ENCODE assay signal across 1 fruit fly cellular context in the genomic region with DNA sequence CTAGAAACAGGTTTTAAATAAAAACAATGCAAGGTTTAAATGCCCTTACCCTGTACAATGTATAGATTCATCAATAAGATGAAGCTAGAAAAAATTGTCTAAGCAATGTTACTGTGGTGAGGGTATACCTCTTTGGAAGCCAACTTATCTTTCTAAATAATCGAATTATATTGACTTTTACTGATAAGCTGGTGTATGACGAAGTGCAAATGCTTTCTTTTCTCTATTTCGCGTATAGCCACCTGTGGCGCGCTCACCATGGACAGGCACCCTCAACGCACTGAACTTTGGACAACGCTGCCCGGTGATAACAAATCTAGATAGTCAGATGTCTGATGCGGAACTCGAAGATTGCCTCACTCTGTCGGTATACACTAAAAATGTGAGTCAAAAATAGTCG.
TF ChIP-seq lines count a peak whose summit lies in the region.

No protein-coding gene starts in this region.

TF ChIP-seq in whole organism, embryonic, 481 proteins besides CTCF, POLR2A, EP300 and RAD21 (continued from another document and continues in another):
- TF ChIP-seq CG17328 (GFP tag; IDR thresholded peaks at IDR 0.05; lab: Robert Waterston, UW) (no peak), CG30431 (GFP tag; optimal IDR thresholded peaks at IDR 0.05; lab: Kevin White, UChicago) (no peak), al (GFP tag; IDR thresholded peaks at IDR 0.05; lab: Robert Waterston, UW) (no peak), CG8281 (tag; optimal IDR thresholded peaks at IDR 0.05; lab: Kevin White, UChicago) (no peak), lov (optimal IDR thresholded peaks at IDR 0.05; lab: Kevin White, UChicago) (no peak), lov (GFP tag; IDR thresholded peaks at IDR 0.05; lab: Robert Waterston, UW) (no peak), CG9437 (GFP tag; optimal IDR thresholded peaks at IDR 0.05; lab: Kevin White, UChicago) (no peak), cas (GFP tag; IDR thresholded peaks at IDR 0.05; lab: Robert Waterston, UW) (no peak), Spps (tag; optimal IDR thresholded peaks at IDR 0.05; lab: Kevin White, UChicago) (no peak), Sry-δ (GFP tag; optimal IDR thresholded peaks at IDR 0.05; lab: Kevin White, UChicago) (no peak), NC2β (GFP tag; optimal IDR thresholded peaks at IDR 0.05; lab: Kevin White, UChicago) (no peak), CG2202 (tag; optimal IDR thresholded peaks at IDR 0.05; lab: Kevin White, UChicago) (no peak), CG11398 (GFP tag; optimal IDR thresholded peaks at IDR 0.05; lab: Kevin White, UChicago) (no peak), ato (GFP tag; IDR thresholded peaks at IDR 0.05; lab: Robert Waterston, UW; ENCODE audit: partially characterized antibody) (no peak), Drgx (GFP tag; IDR thresholded peaks at IDR 0.05; lab: Robert Waterston, UW) (no peak), Rfx (GFP tag; IDR thresholded peaks at IDR 0.05; lab: Robert Waterston, UW) (no peak), Atf-2 (GFP tag; optimal IDR thresholded peaks at IDR 0.05; lab: Kevin White, UChicago) (no peak), her (GFP tag; optimal IDR thresholded peaks at IDR 0.05; lab: Kevin White, UChicago) (no peak), BEAF-32 (GFP tag; optimal IDR thresholded peaks at IDR 0.05; lab: Kevin White, UChicago) (no peak), pfk (GFP tag; optimal IDR thresholded peaks at IDR 0.05; lab: Kevin White, UChicago) (no peak), Mes4 (GFP tag; optimal IDR thresholded peaks at IDR 0.05; lab: Kevin White, UChicago) (no peak), CG18011 (GFP tag; optimal IDR thresholded peaks at IDR 0.05; lab: Kevin White, UChicago) (no peak), Dp (GFP tag; optimal IDR thresholded peaks at IDR 0.05; lab: Kevin White, UChicago) (no peak), Ssrp (tag; optimal IDR thresholded peaks at IDR 0.05; lab: Kevin White, UChicago) (no peak), CG3847 (GFP tag; IDR thresholded peaks at IDR 0.05; lab: Robert Waterston, UW) (no peak; the same call in 1 of the 2 replicates), Opbp (GFP tag; IDR thresholded peaks at IDR 0.05; lab: Robert Waterston, UW; ENCODE audit: partially characterized antibody) (no peak), CG31388 (GFP tag; optimal IDR thresholded peaks at IDR 0.05; lab: Kevin White, UChicago) (no peak), chif (GFP tag; optimal IDR thresholded peaks at IDR 0.05; lab: Kevin White, UChicago) (no peak), CG15479 (GFP tag; optimal IDR thresholded peaks at IDR 0.05; lab: Kevin White, UChicago) (no peak), chinmo (GFP tag; IDR thresholded peaks at IDR 0.05; lab: Robert Waterston, UW; ENCODE audit: partially characterized antibody) (no peak), crc (GFP tag; optimal IDR thresholded peaks at IDR 0.05; lab: Kevin White, UChicago) (no peak), CG18262 (tag; optimal IDR thresholded peaks at IDR 0.05; lab: Kevin White, UChicago) (peak; percentile 5), CG12391 (tag; optimal IDR thresholded peaks at IDR 0.05; lab: Kevin White, UChicago) (no peak), H15 (GFP tag; IDR thresholded peaks at IDR 0.05; lab: Robert Waterston, UW) (no peak), CG18764 (GFP tag; optimal IDR thresholded peaks at IDR 0.05; lab: Kevin White, UChicago) (no peak), jumu (GFP tag; optimal IDR thresholded peaks at IDR 0.05; lab: Kevin White, UChicago) (no peak), seq (GFP tag; IDR thresholded peaks at IDR 0.05; lab: Robert Waterston, UW) (no peak), CG10321 (GFP tag; IDR thresholded peaks at IDR 0.05; lab: Robert Waterston, UW) (no peak), Atf3 (GFP tag; optimal IDR thresholded peaks at IDR 0.05; lab: Kevin White, UChicago) (no peak), pho (GFP tag; optimal IDR thresholded peaks at IDR 0.05; lab: Kevin White, UChicago) (no peak), Pdp1 (GFP tag; optimal IDR thresholded peaks at IDR 0.05; lab: Kevin White, UChicago) (peak in 1 of 2 experiments; percentile 18), CG17186 (GFP tag; optimal IDR thresholded peaks at IDR 0.05; lab: Kevin White, UChicago) (no peak), tin (GFP tag; optimal IDR thresholded peaks at IDR 0.05; lab: Kevin White, UChicago) (no peak), CG11247 (GFP tag; IDR thresholded peaks at IDR 0.05; lab: Robert Waterston, UW) (no peak; the same call in 1 of the 2 replicates), CG2199 (GFP tag; IDR thresholded peaks at IDR 0.05; lab: Robert Waterston, UW) (no peak), kni (GFP tag; optimal IDR thresholded peaks at IDR 0.05; lab: Kevin White, UChicago) (no peak), Myb (GFP tag; optimal IDR thresholded peaks at IDR 0.05; lab: Kevin White, UChicago) (no peak), slbo (GFP tag; IDR thresholded peaks at IDR 0.05; lab: Robert Waterston, UW) (peak; percentile 48), abd-A (tag; optimal IDR thresholded peaks at IDR 0.05; lab: Kevin White, UChicago) (no peak), sna (GFP tag; IDR thresholded peaks at IDR 0.05; lab: Robert Waterston, UW; ENCODE audit: partially characterized antibody) (no peak), zfh1 (GFP tag; IDR thresholded peaks at IDR 0.05; lab: Robert Waterston, UW) (peak; percentile 56; the same call in 2 of the 3 replicates), Fer2 (tag; optimal IDR thresholded peaks at IDR 0.05; lab: Kevin White, UChicago) (no peak), kah (GFP tag; optimal IDR thresholded peaks at IDR 0.05; lab: Kevin White, UChicago) (no peak), croc (GFP tag; conservative IDR thresholded peaks at IDR 0.05; lab: Robert Waterston, UW) (no peak), Ptx1 (GFP tag; IDR thresholded peaks at IDR 0.05; lab: Robert Waterston, UW) (0 out of 2 replicates have a peak, but pooled peaks have one; percentile 26), CoRest (tag; optimal IDR thresholded peaks at IDR 0.05; lab: Kevin White, UChicago) (no peak), ash1 (GFP tag; optimal IDR thresholded peaks at IDR 0.05; lab: Kevin White, UChicago) (no peak), CG6175 (GFP tag; IDR thresholded peaks at IDR 0.05; lab: Robert Waterston, UW) (no peak), CG12942 (GFP tag; optimal IDR thresholded peaks at IDR 0.05; lab: Kevin White, UChicago) (no peak), crp (GFP tag; optimal IDR thresholded peaks at IDR 0.05; lab: Kevin White, UChicago) (no peak), CG6272 (GFP tag; IDR thresholded peaks at IDR 0.05; lab: Robert Waterston, UW) (no peak), CG4854 (GFP tag; optimal IDR thresholded peaks at IDR 0.05; lab: Kevin White, UChicago) (no peak), CG31365 (tag; optimal IDR thresholded peaks at IDR 0.05; lab: Kevin White, UChicago) (no peak), CG7556 (GFP tag; optimal IDR thresholded peaks at IDR 0.05; lab: Kevin White, UChicago) (no peak), Scr (GFP tag; IDR thresholded peaks at IDR 0.05; lab: Robert Waterston, UW; ENCODE audit: partially characterized antibody) (no peak), CG8478 (optimal IDR thresholded peaks at IDR 0.05; lab: Kevin White, UChicago) (no peak), CG7786 (GFP tag; optimal IDR thresholded peaks at IDR 0.05; lab: Kevin White, UChicago) (peak; percentile 1), Lim3 (GFP tag; IDR thresholded peaks at IDR 0.05; lab: Robert Waterston, UW) (no peak), CG10543 (GFP tag; optimal IDR thresholded peaks at IDR 0.05; lab: Kevin White, UChicago) (no peak), D19A (tag; optimal IDR thresholded peaks at IDR 0.05; lab: Kevin White, UChicago) (peak; percentile 81), Med (GFP tag; lab: Kevin White, UChicago) (peak; percentile 23), zen2 (GFP tag; IDR thresholded peaks at IDR 0.05; lab: Robert Waterston, UW; ENCODE audit: partially characterized antibody) (no peak), CG6654 (GFP tag; optimal IDR thresholded peaks at IDR 0.05; lab: Kevin White, UChicago) (no peak), Kr (GFP tag; optimal IDR thresholded peaks at IDR 0.05; lab: Kevin White, UChicago) (no peak), lola (GFP tag; optimal IDR thresholded peaks at IDR 0.05; lab: Kevin White, UChicago) (no peak), Asciz (GFP tag; optimal IDR thresholded peaks at IDR 0.05; lab: Kevin White, UChicago) (peak; percentile 5), CG1603 (tag; optimal IDR thresholded peaks at IDR 0.05; lab: Kevin White, UChicago) (peak; percentile 15), CG15601 (tag; optimal IDR thresholded peaks at IDR 0.05; lab: Kevin White, UChicago) (no peak), exex (tag; optimal IDR thresholded peaks at IDR 0.05; lab: Kevin White, UChicago) (peak; percentile 51), CG30020 (tag; optimal IDR thresholded peaks at IDR 0.05; lab: Kevin White, UChicago) (no peak), Elba2 (GFP tag; optimal IDR thresholded peaks at IDR 0.05; lab: Kevin White, UChicago) (no peak), NfI (GFP tag; optimal IDR thresholded peaks at IDR 0.05; lab: Kevin White, UChicago) (no peak), ara (GFP tag; IDR thresholded peaks at IDR 0.05; lab: Robert Waterston, UW) (no peak), CG43689 (GFP tag; IDR thresholded peaks at IDR 0.05; lab: Robert Waterston, UW) (no peak), gcm (GFP tag; optimal IDR thresholded peaks at IDR 0.05; lab: Kevin White, UChicago) (no peak), Oli (tag; optimal IDR thresholded peaks at IDR 0.05; lab: Kevin White, UChicago) (no peak), bcd (GFP tag; optimal IDR thresholded peaks at IDR 0.05; lab: Kevin White, UChicago) (peak; percentile 15), mld (GFP tag; IDR thresholded peaks at IDR 0.05; lab: Robert Waterston, UW; ENCODE audit: partially characterized antibody) (no peak), Bgb (GFP tag; IDR thresholded peaks at IDR 0.05; lab: Robert Waterston, UW; ENCODE audit: partially characterized antibody) (no peak), CG4707 (GFP tag; optimal IDR thresholded peaks at IDR 0.05; lab: Kevin White, UChicago) (no peak), phol (tag; optimal IDR thresholded peaks at IDR 0.05; lab: Kevin White, UChicago) (no peak), CG11560 (tag; IDR thresholded peaks at IDR 0.05; lab: Robert Waterston, UW) (no peak), CG6854 (GFP tag; optimal IDR thresholded peaks at IDR 0.05; lab: Kevin White, UChicago) (no peak), chm (GFP tag; IDR thresholded peaks at IDR 0.05; lab: Robert Waterston, UW) (no peak), trem (tag; optimal IDR thresholded peaks at IDR 0.05; lab: Kevin White, UChicago) (no peak), CG8924 (tag; optimal IDR thresholded peaks at IDR 0.05; lab: Kevin White, UChicago) (no peak), corto (GFP tag; optimal IDR thresholded peaks at IDR 0.05; lab: Kevin White, UChicago) (no peak), CG17568 (GFP tag; optimal IDR thresholded peaks at IDR 0.05; lab: Kevin White, UChicago) (no peak), CG10209 (GFP tag; optimal IDR thresholded peaks at IDR 0.05; lab: Kevin White, UChicago) (no peak), Camta (GFP tag; optimal IDR thresholded peaks at IDR 0.05; lab: Kevin White, UChicago) (no peak), CG2116 (GFP tag; optimal IDR thresholded peaks at IDR 0.05; lab: Kevin White, UChicago) (no peak), CG1529 (GFP tag; optimal IDR thresholded peaks at IDR 0.05; lab: Kevin White, UChicago) (no peak), ranshi (GFP tag; IDR thresholded peaks at IDR 0.05; lab: Robert Waterston, UW) (0 out of 2 replicates have a peak, but pooled peaks have one; percentile 10), fd3F (GFP tag; optimal IDR thresholded peaks at IDR 0.05; lab: Kevin White, UChicago) (peak; percentile 9), NFAT (GFP tag; IDR thresholded peaks at IDR 0.05; lab: Robert Waterston, UW) (no peak), Antp (GFP tag; optimal IDR thresholded peaks at IDR 0.05; lab: Kevin White, UChicago) (no peak), CG34224 (GFP tag; IDR thresholded peaks at IDR 0.05; lab: Robert Waterston, UW; ENCODE audit: partially characterized antibody) (no peak), ttk (GFP tag; IDR thresholded peaks at IDR 0.05; lab: Robert Waterston, UW) (0 out of 2 replicates have a peak, but pooled peaks have one; percentile 15), CG3726 (GFP tag; IDR thresholded peaks at IDR 0.05; lab: Robert Waterston, UW) (no peak), oc (tag; optimal IDR thresholded peaks at IDR 0.05; lab: Kevin White, UChicago) (no peak), gro (GFP tag; optimal IDR thresholded peaks at IDR 0.05; lab: Kevin White, UChicago) (no peak), CG14441 (GFP tag; IDR thresholded peaks at IDR 0.05; lab: Robert Waterston, UW) (peak; percentile 26; the same call in 1 of the 2 replicates), CG33213 (GFP tag; optimal IDR thresholded peaks at IDR 0.05; lab: Kevin White, UChicago) (no peak), z (GFP tag; IDR thresholded peaks at IDR 0.05; lab: Robert Waterston, UW) (no peak), tgo (GFP tag; IDR thresholded peaks at IDR 0.05; lab: Robert Waterston, UW) (peak; percentile 35; the same call in 1 of the 3 replicates), Optix (GFP tag; IDR thresholded peaks at IDR 0.05; lab: Robert Waterston, UW) (no peak), gsb (GFP tag; IDR thresholded peaks at IDR 0.05; lab: Robert Waterston, UW) (no peak), CG13123 (GFP tag; optimal IDR thresholded peaks at IDR 0.05; lab: Kevin White, UChicago) (no peak), stc (GFP tag; IDR thresholded peaks at IDR 0.05; lab: Robert Waterston, UW) (peak; percentile 33; the same call in 1 of the 2 replicates), HmgD (GFP tag; optimal IDR thresholded peaks at IDR 0.05; lab: Kevin White, UChicago) (no peak), nau (GFP tag; optimal IDR thresholded peaks at IDR 0.05; lab: Kevin White, UChicago) (no peak), CG6791 (GFP tag; IDR thresholded peaks at IDR 0.05; lab: Robert Waterston, UW; ENCODE audit: partially characterized antibody) (no peak), peb (GFP tag; IDR thresholded peaks at IDR 0.05; lab: Robert Waterston, UW) (no peak), CG33557 (GFP tag; optimal IDR thresholded peaks at IDR 0.05; lab: Kevin White, UChicago) (no peak), vnd (GFP tag; IDR thresholded peaks at IDR 0.05; lab: Robert Waterston, UW; ENCODE audit: partially characterized antibody) (no peak), CG12104 (GFP tag; optimal IDR thresholded peaks at IDR 0.05; lab: Kevin White, UChicago) (no peak), hkb (optimal IDR thresholded peaks at IDR 0.05; lab: Kevin White, UChicago) (no peak), hkb (GFP tag; IDR thresholded peaks at IDR 0.05; lab: Robert Waterston, UW) (0 out of 2 replicates have a peak, but pooled peaks have one; percentile 50), gem (tag; optimal IDR thresholded peaks at IDR 0.05; lab: Kevin White, UChicago) (peak; percentile 38), CG9727 (GFP tag; optimal IDR thresholded peaks at IDR 0.05; lab: Kevin White, UChicago) (no peak), run (tag; optimal IDR thresholded peaks at IDR 0.05; lab: Kevin White, UChicago) (no peak), CG17385 (GFP tag; optimal IDR thresholded peaks at IDR 0.05; lab: Kevin White, UChicago) (no peak)
